Fruit fly (Drosophila melanogaster): ENCODE data around the gene CG6418.
A peak's percentile ranks its signal among the peaks of the same experiment; 100 is the strongest.

CG6418 gene

DNA sequence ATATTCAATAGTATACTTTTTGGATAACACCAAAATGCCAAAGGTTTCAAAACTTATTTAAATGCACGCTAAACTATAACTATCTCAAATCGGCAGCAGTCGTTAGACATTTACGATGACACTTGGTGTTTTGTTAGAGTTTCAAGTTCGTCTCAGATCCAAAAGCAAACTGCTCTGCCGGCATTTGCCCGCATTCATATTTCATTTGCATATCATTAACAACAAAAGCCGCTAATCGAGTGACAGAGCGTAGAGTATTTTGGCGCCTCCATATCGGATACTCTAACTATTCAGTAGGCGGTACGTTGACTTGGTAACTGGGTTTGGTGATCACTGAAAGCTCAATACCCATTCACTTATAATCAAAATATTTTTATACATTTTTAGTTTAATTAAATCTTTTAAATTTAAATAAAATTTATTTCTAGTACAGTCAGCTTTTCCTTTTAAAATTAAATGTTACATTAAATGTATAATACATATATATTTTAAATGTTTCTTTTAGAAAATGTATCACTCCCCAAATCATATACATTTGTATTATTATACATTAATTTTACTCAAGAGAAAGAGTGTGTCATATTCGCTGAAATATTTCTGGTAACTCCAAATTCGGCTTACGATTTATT lies 14.4 kb upstream of the CG6418 start (continued):
- peak; percentile 15 for TF ChIP-seq cwo (GFP tag; optimal IDR thresholded peaks at IDR 0.05)
- TF ChIP-seq Lhr (GFP tag; optimal IDR thresholded peaks at IDR 0.05) = no peak
- no peak for TF ChIP-seq CG32532 (GFP tag; IDR thresholded peaks at IDR 0.05)
- no peak for TF ChIP-seq gcm2 (GFP tag; optimal IDR thresholded peaks at IDR 0.05)
- TF ChIP-seq trh (GFP tag; optimal IDR thresholded peaks at IDR 0.05) = no peak
- no peak for TF ChIP-seq CG12236 (GFP tag; optimal IDR thresholded peaks at IDR 0.05)
- TF ChIP-seq CG4820 (GFP tag; optimal IDR thresholded peaks at IDR 0.05) = no peak
- peak; percentile 65 for TF ChIP-seq CG15269 (tag; optimal IDR thresholded peaks at IDR 0.05)
- no peak for TF ChIP-seq slp2 (GFP tag; optimal IDR thresholded peaks at IDR 0.05)
- TF ChIP-seq CG11085 (GFP tag; IDR thresholded peaks at IDR 0.05) = no peak
- TF ChIP-seq Elba2 (GFP tag; optimal IDR thresholded peaks at IDR 0.05) = no peak
- TF ChIP-seq pum (GFP tag; optimal IDR thresholded peaks at IDR 0.05) = no peak
- TF ChIP-seq CG17328 (GFP tag; IDR thresholded peaks at IDR 0.05) = no peak
- TF ChIP-seq ATbp (GFP tag; optimal IDR thresholded peaks at IDR 0.05) = peak; percentile 44
- TF ChIP-seq CG9932 (GFP tag; IDR thresholded peaks at IDR 0.05) = no peak
- TF ChIP-seq lilli (GFP tag; optimal IDR thresholded peaks at IDR 0.05) = no peak
- TF ChIP-seq Atf6 (GFP tag; IDR thresholded peaks at IDR 0.05) = no peak
- peak; percentile 2 for TF ChIP-seq BtbVII (GFP tag; optimal IDR thresholded peaks at IDR 0.05)
- TF ChIP-seq luna (GFP tag; optimal IDR thresholded peaks at IDR 0.05) = no peak
- TF ChIP-seq jing (GFP tag; optimal IDR thresholded peaks at IDR 0.05) = no peak
- TF ChIP-seq CG34422 (GFP tag; IDR thresholded peaks at IDR 0.05) = no peak
- TF ChIP-seq Meics (GFP tag; optimal IDR thresholded peaks at IDR 0.05) = peak; percentile 61
- no peak for TF ChIP-seq CG17612 (GFP tag; IDR thresholded peaks at IDR 0.05)
- no peak for TF ChIP-seq Kr (GFP tag; optimal IDR thresholded peaks at IDR 0.05)
- TF ChIP-seq CG1832 (GFP tag; optimal IDR thresholded peaks at IDR 0.05) = no peak
- peak; percentile 75 for TF ChIP-seq CG13424 (tag; optimal IDR thresholded peaks at IDR 0.05)
- no peak for TF ChIP-seq eyg (GFP tag; optimal IDR thresholded peaks at IDR 0.05)
- TF ChIP-seq Dp (GFP tag; optimal IDR thresholded peaks at IDR 0.05) = peak; percentile 19
- peak; percentile 48 for TF ChIP-seq CG3281 (GFP tag; optimal IDR thresholded peaks at IDR 0.05)
- TF ChIP-seq sens-2 (GFP tag; IDR thresholded peaks at IDR 0.05) = no peak
- TF ChIP-seq dmrt11E (tag; optimal IDR thresholded peaks at IDR 0.05) = peak; percentile 39
- TF ChIP-seq corto (GFP tag; optimal IDR thresholded peaks at IDR 0.05) = no peak
- no peak for TF ChIP-seq aop (GFP tag; IDR thresholded peaks at IDR 0.05)
- TF ChIP-seq Dref (GFP tag; IDR thresholded peaks at IDR 0.05) = no peak
- TF ChIP-seq onecut (GFP tag; IDR thresholded peaks at IDR 0.05) = no peak
- no peak for TF ChIP-seq CG18011 (GFP tag; optimal IDR thresholded peaks at IDR 0.05)
- TF ChIP-seq CG30403 (GFP tag; optimal IDR thresholded peaks at IDR 0.05) = peak; percentile 22
- no peak for TF ChIP-seq CG6272 (GFP tag; IDR thresholded peaks at IDR 0.05)
- TF ChIP-seq CG2712 (tag; optimal IDR thresholded peaks at IDR 0.05) = peak; percentile 73
- no peak for TF ChIP-seq CG12744 (GFP tag; optimal IDR thresholded peaks at IDR 0.05)
- TF ChIP-seq CG34224 (GFP tag; IDR thresholded peaks at IDR 0.05; ENCODE audit: partially characterized antibody) = no peak
- TF ChIP-seq HLH3B (GFP tag; IDR thresholded peaks at IDR 0.05) = peak; percentile 23; the same call in 1 of the 2 replicates
- TF ChIP-seq danr (GFP tag; IDR thresholded peaks at IDR 0.05) = no peak
- TF ChIP-seq jigr1 (GFP tag; IDR thresholded peaks at IDR 0.05) = no peak
- no peak for TF ChIP-seq C15 (GFP tag; IDR thresholded peaks at IDR 0.05)
- no peak for TF ChIP-seq CG4854 (GFP tag; optimal IDR thresholded peaks at IDR 0.05)
- TF ChIP-seq Doc3 (GFP tag; IDR thresholded peaks at IDR 0.05; ENCODE audit: partially characterized antibody) = no peak
- no peak for TF ChIP-seq CG16863 (GFP tag; optimal IDR thresholded peaks at IDR 0.05)
- TF ChIP-seq da (GFP tag; optimal IDR thresholded peaks at IDR 0.05) = no peak
- no peak for TF ChIP-seq CG2202 (tag; optimal IDR thresholded peaks at IDR 0.05)
- peak; percentile 14 for TF ChIP-seq CG10147 (GFP tag; optimal IDR thresholded peaks at IDR 0.05)
